Fruit fly (Drosophila melanogaster): ENCODE results near the gene stnA.

DNA sequence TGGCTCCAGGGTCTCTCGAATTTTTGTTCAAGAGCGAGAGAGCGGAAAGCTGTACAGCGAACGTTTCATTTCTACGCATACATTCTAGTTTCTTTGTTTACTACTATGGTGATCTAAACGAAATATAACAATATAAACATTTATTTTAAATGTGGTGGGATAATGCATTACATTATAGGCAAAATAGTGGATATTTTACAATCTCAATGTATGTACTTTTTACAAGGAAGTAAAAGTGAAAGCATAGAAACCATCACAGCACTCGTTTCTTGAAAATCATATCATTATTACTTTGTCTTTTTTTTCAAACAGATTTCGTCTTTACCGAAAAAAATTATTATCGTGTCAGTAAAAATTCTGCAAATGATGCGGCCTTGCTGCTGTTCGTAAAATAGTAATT lies 59.4 kb downstream of the stnA start, which contains the start of gene Cnep1r1:
- no peak for TF ChIP-seq pan (optimal IDR thresholded peaks at IDR 0.05)
- TF ChIP-seq psq (optimal IDR thresholded peaks at IDR 0.05): no peak
- TF ChIP-seq CG8478 (optimal IDR thresholded peaks at IDR 0.05): no peak
- no peak for TF ChIP-seq Dll (optimal IDR thresholded peaks at IDR 0.05)
- TF ChIP-seq usp (GFP tag; optimal IDR thresholded peaks at IDR 0.05): no peak
